Worm (Caenorhabditis elegans) whole organism, late embryonic: ENCODE measurements around the gene ets-9.

Source experiments
- C08G9.2 ChIP-seq: sonication (generic microtip); optimal IDR thresholded peaks from 2 replicates; lab custom pipeline; 2016; ENCODE audit warnings: mild to moderate bottlenecking, missing genetic modification characterization, moderate library complexity, missing compliant biosample characterization
- F13H6.1 ChIP-seq: sonication (generic microtip); optimal IDR thresholded peaks from 2 replicates; lab custom pipeline; 2016; ENCODE audit warnings: missing genetic modification characterization, missing compliant biosample characterization
- K02D7.2 ChIP-seq: sonication (generic microtip); optimal IDR thresholded peaks from 2 replicates; lab custom pipeline; 2017; ENCODE audit warnings: mild to moderate bottlenecking, missing genetic modification characterization, missing compliant biosample characterization
- K09A11.1 ChIP-seq: sonication (generic microtip); optimal IDR thresholded peaks from 2 replicates; lab custom pipeline; 2017; ENCODE audit warnings: antibody characterized with exemption, mild to moderate bottlenecking, missing genetic modification characterization, missing compliant biosample characterization; ENCODE audit not compliant: insufficient read depth
- ahr-1 ChIP-seq: sonication (generic microtip); optimal IDR thresholded peaks from 2 replicates; lab custom pipeline; 2016; ENCODE audit warnings: missing genetic modification characterization, missing compliant biosample characterization
- ama-1 ChIP-seq: fragments of 150-350 bp; optimal IDR thresholded peaks from 2 replicates; lab custom pipeline; 2014
- ceh-19 ChIP-seq: fragments of 200-800 bp; sonication (Bioruptor generic); optimal IDR thresholded peaks from 2 replicates; lab custom pipeline; 2018; ENCODE audit warnings: mild to moderate bottlenecking, missing genetic modification characterization, missing compliant biosample characterization
- ceh-2 ChIP-seq: sonication (generic microtip); optimal IDR thresholded peaks from 2 replicates; lab custom pipeline; 2016; ENCODE audit warnings: missing genotype, missing genetic modification characterization, missing compliant biosample characterization
- ceh-22 ChIP-seq: sonication (generic microtip); optimal IDR thresholded peaks from 2 replicates; lab custom pipeline; 2017; ENCODE audit warnings: missing biosample characterization, missing genetic modification characterization
- ceh-30 ChIP-seq: fragments of 150-350 bp; optimal IDR thresholded peaks from 2 replicates; lab custom pipeline; 2014; ENCODE audit warnings: missing biosample characterization, missing genetic modification characterization
- ceh-48 ChIP-seq: sonication (generic microtip); optimal IDR thresholded peaks from 2 replicates; lab custom pipeline; 2016; ENCODE audit warnings: missing genetic modification characterization, inconsistent platforms, missing compliant biosample characterization
- ceh-6 ChIP-seq: fragments of 200-800 bp; sonication (Bioruptor generic); optimal IDR thresholded peaks from 2 replicates; lab custom pipeline; 2018; ENCODE audit warnings: mild to moderate bottlenecking, missing genetic modification characterization, missing compliant biosample characterization
- ceh-9 ChIP-seq: sonication (generic microtip); optimal IDR thresholded peaks from 2 replicates; lab custom pipeline; 2016; ENCODE audit warnings: mild to moderate bottlenecking, missing genetic modification characterization, inconsistent platforms, missing compliant biosample characterization
- che-1 ChIP-seq: sonication (generic microtip); optimal IDR thresholded peaks from 2 replicates; lab custom pipeline; 2016; ENCODE audit warnings: mild to moderate bottlenecking, missing genetic modification characterization, missing compliant biosample characterization
- elt-2 ChIP-seq: sonication (generic microtip); optimal IDR thresholded peaks from 2 replicates; lab custom pipeline; 2016; ENCODE audit warnings: missing genetic modification reagents, missing genetic modification characterization, missing compliant biosample characterization
- elt-4 ChIP-seq: sonication (generic microtip); optimal IDR thresholded peaks from 2 replicates; lab custom pipeline; 2016; ENCODE audit warnings: missing genetic modification characterization, missing compliant biosample characterization
- ets-4 ChIP-seq: sonication (generic microtip); optimal IDR thresholded peaks from 2 replicates; lab custom pipeline; 2016; ENCODE audit warnings: missing genetic modification characterization, missing compliant biosample characterization
- fax-1 ChIP-seq: sonication (generic microtip); optimal IDR thresholded peaks from 2 replicates; lab custom pipeline; 2016; ENCODE audit warnings: missing genotype, missing genetic modification characterization, missing compliant biosample characterization
- fkh-6 ChIP-seq: sonication (generic microtip); optimal IDR thresholded peaks from 2 replicates; lab custom pipeline; 2016; ENCODE audit warnings: missing genetic modification characterization, missing compliant biosample characterization
- gmeb-2 ChIP-seq: sonication (generic microtip); optimal IDR thresholded peaks from 2 replicates; lab custom pipeline; 2016; ENCODE audit warnings: missing genetic modification characterization, inconsistent platforms, missing compliant biosample characterization
- hlh-13 ChIP-seq: fragments of 200-800 bp; sonication (Bioruptor generic); optimal IDR thresholded peaks from 2 replicates; lab custom pipeline; 2018; ENCODE audit warnings: mild to moderate bottlenecking, missing genetic modification characterization, missing compliant biosample characterization
- hlh-8 ChIP-seq: sonication (generic microtip); optimal IDR thresholded peaks from 2 replicates; lab custom pipeline; 2016; ENCODE audit warnings: missing genotype, missing genetic modification characterization, missing compliant biosample characterization
- lim-6 ChIP-seq: sonication (generic microtip); optimal IDR thresholded peaks from 2 replicates; lab custom pipeline; 2016; ENCODE audit warnings: missing genetic modification characterization, missing compliant biosample characterization
- lin-11 ChIP-seq: fragments of 200-800 bp; sonication (Bioruptor generic); optimal IDR thresholded peaks from 2 replicates; lab custom pipeline; 2018; ENCODE audit warnings: mild to moderate bottlenecking, missing genetic modification characterization, missing compliant biosample characterization
- mec-3 ChIP-seq: sonication (generic microtip); optimal IDR thresholded peaks from 2 replicates; lab custom pipeline; 2016; ENCODE audit warnings: borderline replicate concordance, missing genetic modification characterization, missing compliant biosample characterization
- nhr-11 ChIP-seq: fragments of 150-350 bp; optimal IDR thresholded peaks from 2 replicates; lab custom pipeline; 2014; ENCODE audit warnings: missing biosample characterization, missing genetic modification characterization
- pag-3 ChIP-seq: sonication (generic microtip); optimal IDR thresholded peaks from 2 replicates; lab custom pipeline; 2016; ENCODE audit warnings: missing compliant biosample characterization, missing genetic modification characterization, borderline replicate concordance
- pat-9 ChIP-seq: fragments of 200-800 bp; sonication (Bioruptor generic); optimal IDR thresholded peaks from 2 replicates; lab custom pipeline; 2018; ENCODE audit warnings: mild to moderate bottlenecking, missing genetic modification characterization, moderate library complexity, missing compliant biosample characterization
- pha-2 ChIP-seq: sonication (generic microtip); optimal IDR thresholded peaks from 2 replicates; lab custom pipeline; 2017; ENCODE audit warnings: mild to moderate bottlenecking, missing genetic modification characterization, missing compliant biosample characterization
- pqm-1 ChIP-seq: sonication (generic microtip); optimal IDR thresholded peaks from 2 replicates; lab custom pipeline; 2016; ENCODE audit warnings: missing genetic modification characterization, missing compliant biosample characterization
- rnt-1 ChIP-seq: sonication (generic microtip); optimal IDR thresholded peaks from 2 replicates; lab custom pipeline; 2016; ENCODE audit warnings: missing genetic modification characterization, missing compliant biosample characterization
- sox-2 ChIP-seq: fragments of 200-800 bp; sonication (Bioruptor generic); IDR thresholded peaks from 2 replicates; pipeline ENCODE4 v1.3.6; 2022; ENCODE audit warnings: missing genetic modification reagents, missing genetic modification characterization, missing compliant biosample characterization
- sox-4 ChIP-seq: sonication (generic microtip); optimal IDR thresholded peaks from 2 replicates; lab custom pipeline; 2017; ENCODE audit warnings: mild to moderate bottlenecking, missing genetic modification characterization, inconsistent platforms, missing compliant biosample characterization
- tbx-2 ChIP-seq: sonication (generic microtip); optimal IDR thresholded peaks from 2 replicates; lab custom pipeline; 2016; ENCODE audit warnings: missing genetic modification characterization, missing compliant biosample characterization
- ttx-3 ChIP-seq: sonication (generic microtip); optimal IDR thresholded peaks from 2 replicates; lab custom pipeline; 2016; ENCODE audit warnings: missing genetic modification reagents, missing genetic modification characterization, missing compliant biosample characterization
- unc-3 ChIP-seq, 2 experiments: fragments of 200-800 bp in 1 of 2; sonication (Bioruptor generic) in 1 of 2; sonication (generic microtip) in 1 of 2; conservative IDR thresholded peaks in 1 of 2; optimal IDR thresholded peaks in 1 of 2; 2 replicates each; pipeline versions ENCODE4 v1.3.6 to Lab custom; 2016 to 2022; ENCODE audit warnings: missing compliant biosample characterization in 2 of 2, missing genetic modification characterization in 2 of 2, missing genetic modification reagents in 1 of 2
- unc-42 ChIP-seq: sonication (generic microtip); optimal IDR thresholded peaks from 2 replicates; lab custom pipeline; 2016; ENCODE audit warnings: missing genotype, missing genetic modification characterization, missing compliant biosample characterization
- ztf-16 ChIP-seq: sonication (generic microtip); optimal IDR thresholded peaks from 2 replicates; lab custom pipeline; 2017; ENCODE audit warnings: missing genetic modification characterization, missing compliant biosample characterization

Gene ets-9

ce11 chrX:4284470-4284869 is 5.0 kb downstream of the ets-9 start:
- TF ChIP-seq gmeb-2 (tag; lab: Kevin White, UChicago) (no peak), ama-1 (lab: Kevin White, UChicago) (no peak), ztf-16 (tag; lab: Kevin White, UChicago) (no peak), ahr-1 (tag; lab: Kevin White, UChicago) (no peak), fax-1 (tag; lab: Kevin White, UChicago) (no peak), nhr-11 (no peak), ceh-6 (no peak), sox-4 (no peak), ceh-30 (tag; lab: Kevin White, UChicago) (no peak), sox-2 (GFP tag; lab: Robert Waterston, UW) (no peak), ets-4 (tag; lab: Kevin White, UChicago) (no peak), mec-3 (tag; lab: Kevin White, UChicago) (no peak), K09A11.1 (no peak), hlh-8 (tag; lab: Kevin White, UChicago) (no peak), F13H6.1 (no peak)

ce11 chrX:4285669-4286174 is 6.2 kb downstream of the ets-9 start, which contains the start of gene cka-2:
cka-2 (plus strand) TSS chrX:4286124.
- no peak for TF ChIP-seq sox-2 (GFP tag; lab: Robert Waterston, UW)
- TF ChIP-seq unc-42 (tag; lab: Kevin White, UChicago): peak; percentile 38

ce11 chrX:4289805-4290204 is 10.3 kb downstream of the ets-9 start:
- TF ChIP-seq ceh-48 (tag; lab: Kevin White, UChicago) (no peak), ttx-3 (no peak), hlh-13 (GFP tag; lab: Kevin White, UChicago) (no peak), ceh-30 (tag; lab: Kevin White, UChicago) (no peak), lim-6 (tag; lab: Kevin White, UChicago) (no peak), pat-9 (tag; lab: Kevin White, UChicago) (no peak), nhr-11 (no peak), fax-1 (tag; lab: Kevin White, UChicago) (no peak), tbx-2 (tag; lab: Kevin White, UChicago) (no peak)
- TF ChIP-seq, all 69 proteins: peak for 0

- TF ChIP-seq che-1 (tag; lab: Kevin White, UChicago) (peak; percentile 40), K09A11.1 (no peak), pqm-1 (tag; lab: Kevin White, UChicago) (no peak), sox-4 (no peak), elt-4 (tag; lab: Kevin White, UChicago) (no peak), lim-6 (tag; lab: Kevin White, UChicago) (no peak), ceh-2 (no peak), hlh-13 (GFP tag; lab: Kevin White, UChicago) (no peak), K02D7.2 (no peak)
- TF ChIP-seq, all 69 proteins: peak for 1
Observed at ce11 chrX:4294957-4295356, 15.5 kb downstream of the ets-9 start.

ce11 chrX:4295917-4296316 is 16.4 kb downstream of the ets-9 start:
- TF ChIP-seq lin-11 (tag; lab: Kevin White, UChicago): no peak
- no peak for TF ChIP-seq fax-1 (tag; lab: Kevin White, UChicago)
- no peak for TF ChIP-seq C08G9.2 (tag; lab: Kevin White, UChicago)
- no peak for TF ChIP-seq ahr-1 (tag; lab: Kevin White, UChicago)
- TF ChIP-seq rnt-1: no peak
- TF ChIP-seq ceh-22 (tag; lab: Kevin White, UChicago): no peak

ce11 chrX:4297452-4297851 is 17.9 kb downstream of the ets-9 start, which contains the start of gene paf-2:
paf-2 (minus strand) TSS chrX:4297741.
- TF ChIP-seq pag-3 (tag; lab: Kevin White, UChicago) (no peak), unc-3 (GFP tag; conservative IDR thresholded peaks at IDR 0.05; lab: Robert Waterston, UW) (no peak), unc-3 (tag; optimal IDR thresholded peaks at IDR 0.05; lab: Kevin White, UChicago) (no peak), ceh-9 (tag; lab: Kevin White, UChicago) (no peak), ceh-19 (GFP tag; lab: Kevin White, UChicago) (no peak), pha-2 (tag; lab: Kevin White, UChicago) (no peak), elt-2 (no peak), unc-42 (tag; lab: Kevin White, UChicago) (no peak), pat-9 (tag; lab: Kevin White, UChicago) (no peak), ahr-1 (tag; lab: Kevin White, UChicago) (no peak), nhr-11 (no peak), C08G9.2 (tag; lab: Kevin White, UChicago) (no peak), ceh-22 (tag; lab: Kevin White, UChicago) (no peak), fkh-6 (tag; lab: Kevin White, UChicago) (no peak), ama-1 (lab: Kevin White, UChicago) (no peak)
